Fruit fly (Drosophila melanogaster) whole organism, pupa: ENCODE data around the gene Dscam2.

Source experiments
- CG10348 ChIP-seq: fragments of 200-800 bp; sonication (Bioruptor generic); IDR thresholded peaks from 2 replicates; pipeline ENCODE4 v1.3.6; 2022; ENCODE audit warnings: missing biosample characterization, missing genetic modification characterization
- CG12605 ChIP-seq: fragments of 200-800 bp; sonication (Bioruptor generic); IDR thresholded peaks from 2 replicates; pipeline ENCODE4 v1.3.6; 2022; ENCODE audit warnings: missing biosample characterization, missing genetic modification characterization
- CG13204 ChIP-seq: fragments of 200-800 bp; sonication (Bioruptor generic); optimal IDR thresholded peaks from 2 replicates; lab custom pipeline; 2018; ENCODE audit warnings: missing biosample characterization, mild to moderate bottlenecking, missing genetic modification characterization, moderate library complexity
- CG14655 ChIP-seq: fragments of 200-800 bp; sonication (Bioruptor generic); optimal IDR thresholded peaks from 3 replicates; lab custom pipeline; 2017; ENCODE audit warnings: mild to moderate bottlenecking, missing biosample characterization, missing genetic modification reagents, missing genetic modification characterization
- CG15710 ChIP-seq: fragments of 200-800 bp; sonication (Bioruptor generic); optimal IDR thresholded peaks from 2 replicates; lab custom pipeline; 2018; ENCODE audit warnings: missing biosample characterization, mild to moderate bottlenecking, missing genetic modification characterization, moderate library complexity
- CG17806 ChIP-seq: fragments of 200-800 bp; sonication (Bioruptor generic); optimal IDR thresholded peaks from 2 replicates; lab custom pipeline; 2018; ENCODE audit warnings: missing biosample characterization, mild to moderate bottlenecking, missing genetic modification characterization, moderate library complexity
- CG32121 ChIP-seq: fragments of 200-800 bp; sonication (Bioruptor generic); IDR thresholded peaks from 2 replicates; pipeline ENCODE4 v1.3.6; 2022; ENCODE audit warnings: missing biosample characterization, missing genetic modification characterization
- CG34367 ChIP-seq: fragments of 200-800 bp; sonication (Bioruptor generic); optimal IDR thresholded peaks from 2 replicates; lab custom pipeline; 2018; ENCODE audit warnings: missing biosample characterization, mild to moderate bottlenecking, missing genetic modification characterization
- CG4496 ChIP-seq: fragments of 200-800 bp; sonication (Bioruptor generic); IDR thresholded peaks from 3 replicates; pipeline ENCODE4 v1.3.6; 2022; ENCODE audit warnings: missing biosample characterization, missing genetic modification characterization
- CG8159 ChIP-seq: fragments of 200-800 bp; sonication (Bioruptor generic); optimal IDR thresholded peaks from 3 replicates; lab custom pipeline; 2018; ENCODE audit warnings: missing biosample characterization, mild to moderate bottlenecking, missing genetic modification characterization, moderate library complexity
- CG8301 ChIP-seq: fragments of 200-800 bp; sonication (Bioruptor generic); optimal IDR thresholded peaks from 2 replicates; lab custom pipeline; 2018; ENCODE audit warnings: missing biosample characterization, mild to moderate bottlenecking, missing genetic modification characterization
- CG9948 ChIP-seq: fragments of 200-800 bp; sonication (Bioruptor generic); optimal IDR thresholded peaks from 2 replicates; lab custom pipeline; 2018; ENCODE audit warnings: missing biosample characterization, mild to moderate bottlenecking, missing genetic modification characterization, moderate library complexity
- D1 ChIP-seq: fragments of 200-800 bp; sonication (Bioruptor generic); optimal IDR thresholded peaks from 2 replicates; lab custom pipeline; 2018; ENCODE audit warnings: missing biosample characterization, mild to moderate bottlenecking, missing genetic modification characterization, moderate library complexity
- EcR ChIP-seq: fragments of 200-800 bp; sonication (Bioruptor generic); optimal IDR thresholded peaks from 3 replicates; lab custom pipeline; 2019; ENCODE audit warnings: missing biosample characterization, missing genetic modification characterization, mild to moderate bottlenecking, moderate library complexity, missing genetic modification reagents
- Ets98B ChIP-seq: fragments of 200-800 bp; sonication (Bioruptor generic); IDR thresholded peaks from 2 replicates; pipeline ENCODE4 v1.3.6; 2022; ENCODE audit warnings: missing biosample characterization, missing genetic modification characterization
- Pif1A ChIP-seq: fragments of 200-800 bp; sonication (Bioruptor generic); optimal IDR thresholded peaks from 3 replicates; lab custom pipeline; 2016; ENCODE audit warnings: missing biosample characterization, missing genetic modification characterization
- Pif1B ChIP-seq: fragments of 200-800 bp; sonication (Bioruptor generic); optimal IDR thresholded peaks from 3 replicates; lab custom pipeline; 2016; ENCODE audit warnings: missing biosample characterization, missing genetic modification characterization
- Snoo ChIP-seq: fragments of 200-800 bp; sonication (Bioruptor generic); optimal IDR thresholded peaks from 3 replicates; lab custom pipeline; 2017; ENCODE audit warnings: missing biosample characterization, mild to moderate bottlenecking, missing genetic modification characterization, inconsistent platforms
- fd96Ca ChIP-seq: fragments of 200-800 bp; sonication (Bioruptor generic); IDR thresholded peaks from 3 replicates; pipeline ENCODE4 v1.3.6; 2022; ENCODE audit warnings: missing biosample characterization, missing genetic modification characterization
- gl ChIP-seq: fragments of 200-800 bp; sonication (Bioruptor generic); optimal IDR thresholded peaks from 2 replicates; lab custom pipeline; 2018; ENCODE audit warnings: missing biosample characterization, mild to moderate bottlenecking, missing genetic modification characterization
- rn ChIP-seq: fragments of 200-800 bp; sonication (Bioruptor generic); IDR thresholded peaks from 2 replicates; pipeline ENCODE4 v1.3.6; 2022; ENCODE audit warnings: missing biosample characterization, missing genetic modification characterization

Dscam2 gene

dm6 chr3L:7189668-7190200 lies at the start of gene Dscam2:
Gene Dscam2, minus strand, starts transcription at chr3L:7189931.
- no peak for TF ChIP-seq CG12605 (GFP tag; lab: Robert Waterston, UW)
- TF ChIP-seq Ets98B (GFP tag; lab: Robert Waterston, UW) = no peak
- no peak for TF ChIP-seq CG13204 (GFP tag; lab: Kevin White, UChicago)
- no peak for TF ChIP-seq CG8301 (tag; lab: Kevin White, UChicago)

dm6 chr3L:7238072-7238759 lies 48.5 kb upstream of the Dscam2 start, which contains the start of the genes CG14829 and BHD:
Gene CG14829, minus strand, starts transcription at chr3L:7238122.
Gene BHD, plus strand, starts transcription at chr3L:7238542.
- TF ChIP-seq CG8301 (tag; lab: Kevin White, UChicago) = no peak
- no peak for TF ChIP-seq CG15710 (tag; lab: Kevin White, UChicago)

- no peak for TF ChIP-seq CG34367 (tag; lab: Kevin White, UChicago)
- no peak for TF ChIP-seq Pif1A (GFP tag; lab: Kevin White, UChicago)
- TF ChIP-seq Pif1B = no peak
- no peak for TF ChIP-seq rn (GFP tag; lab: Robert Waterston, UW)
- no peak for TF ChIP-seq EcR (GFP tag; lab: Kevin White, UChicago)
- TF ChIP-seq CG17806 (tag; lab: Kevin White, UChicago) = no peak
- TF ChIP-seq CG14655 (GFP tag; lab: Kevin White, UChicago) = no peak
- TF ChIP-seq Ets98B (GFP tag; lab: Robert Waterston, UW) = no peak
- TF ChIP-seq gl (tag; lab: Kevin White, UChicago) = no peak
- TF ChIP-seq Snoo (tag; lab: Kevin White, UChicago) = no peak
- no peak for TF ChIP-seq CG8301 (tag; lab: Kevin White, UChicago)
- TF ChIP-seq CG15710 (tag; lab: Kevin White, UChicago) = no peak
- no peak for TF ChIP-seq CG4496
- no peak for TF ChIP-seq CG9948 (tag; lab: Kevin White, UChicago)
- no peak for TF ChIP-seq CG8159
- no peak for TF ChIP-seq CG13204 (GFP tag; lab: Kevin White, UChicago)
- TF ChIP-seq CG32121 (GFP tag; lab: Robert Waterston, UW) = no peak
- TF ChIP-seq D1 (tag; lab: Kevin White, UChicago) = no peak
- no peak for TF ChIP-seq CG10348 (GFP tag; lab: Robert Waterston, UW)
- TF ChIP-seq fd96Ca (GFP tag; lab: Robert Waterston, UW) = no peak
These were observed 44.5 kb upstream of the Dscam2 start, which contains the start of gene CG14826 for dm6 chr3L:7234212-7234611. Gene CG14826, plus strand, starts transcription at chr3L:7234512.

dm6 chr3L:7191218-7191617 lies 1.5 kb upstream of the Dscam2 start:
- TF ChIP-seq CG34367 (tag; lab: Kevin White, UChicago) (no peak), CG8301 (tag; lab: Kevin White, UChicago) (peak; percentile 24), EcR (GFP tag; lab: Kevin White, UChicago) (no peak), CG10348 (GFP tag; lab: Robert Waterston, UW) (no peak), fd96Ca (GFP tag; lab: Robert Waterston, UW) (peak; percentile 52; the same call in 1 of the 3 replicates), Snoo (tag; lab: Kevin White, UChicago) (no peak), CG12605 (GFP tag; lab: Robert Waterston, UW) (no peak), CG9948 (tag; lab: Kevin White, UChicago) (no peak), Pif1B (no peak), CG13204 (GFP tag; lab: Kevin White, UChicago) (no peak), CG8159 (peak; percentile 32), Ets98B (GFP tag; lab: Robert Waterston, UW) (no peak), CG4496 (0 out of 3 replicates have a peak, but pooled peaks have one; percentile 48), CG14655 (GFP tag; lab: Kevin White, UChicago) (peak; percentile 45), CG15710 (tag; lab: Kevin White, UChicago) (no peak), D1 (tag; lab: Kevin White, UChicago) (no peak), gl (tag; lab: Kevin White, UChicago) (no peak), CG17806 (tag; lab: Kevin White, UChicago) (no peak), Pif1A (GFP tag; lab: Kevin White, UChicago) (no peak), rn (GFP tag; lab: Robert Waterston, UW) (no peak), CG32121 (GFP tag; lab: Robert Waterston, UW) (peak; percentile 54; the same call in 1 of the 2 replicates)

dm6 chr3L:7190497-7190896 lies 766 bp upstream of the Dscam2 start:
- TF ChIP-seq CG8301 (tag; lab: Kevin White, UChicago) = no peak
- TF ChIP-seq CG32121 (GFP tag; lab: Robert Waterston, UW) = peak; percentile 61; the same call in 1 of the 2 replicates
